Worm (Caenorhabditis elegans): ENCODE results near the gene Y34B4A.4.

DNA sequence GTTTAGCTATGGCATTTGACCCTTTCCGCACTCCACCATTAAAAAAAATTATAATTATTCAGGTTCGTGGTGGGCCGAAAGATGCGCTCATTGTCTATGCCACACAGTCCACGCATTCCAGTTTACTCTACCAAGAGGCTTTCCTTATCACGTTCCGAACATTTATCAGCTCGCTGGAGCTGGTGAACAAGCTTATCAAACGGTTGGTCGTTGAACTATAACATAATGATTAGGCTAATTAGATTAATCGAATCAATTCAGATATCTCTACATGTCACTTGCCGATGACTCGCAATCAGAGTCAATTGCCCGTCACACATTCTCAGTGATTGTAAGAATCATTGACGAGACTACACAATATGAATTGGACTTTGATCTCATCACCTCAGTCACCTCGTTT lies 5.2 kb downstream of the Y34B4A.4 start:
- TF ChIP-seq ztf-11 (tag; optimal IDR thresholded peaks at IDR 0.05): no peak
- TF ChIP-seq lin-39 (tag; optimal IDR thresholded peaks at IDR 0.05): no peak
- TF ChIP-seq snpc-4 (tag; optimal IDR thresholded peaks at IDR 0.05): no peak
- TF ChIP-seq nhr-76 (tag; optimal IDR thresholded peaks at IDR 0.05): no peak
- no peak for TF ChIP-seq nhr-11 (tag; optimal IDR thresholded peaks at IDR 0.05)
- no peak for TF ChIP-seq ceh-16 (tag; optimal IDR thresholded peaks at IDR 0.05)
- no peak for TF ChIP-seq zag-1 (tag; optimal IDR thresholded peaks at IDR 0.05)
- no peak for TF ChIP-seq fkh-10 (GFP tag; optimal IDR thresholded peaks at IDR 0.05)
- no peak for TF ChIP-seq ama-1 (optimal IDR thresholded peaks at IDR 0.05)
- no peak for TF ChIP-seq pha-4 (tag; optimal IDR thresholded peaks at IDR 0.05)
- TF ChIP-seq ceh-28 (tag; optimal IDR thresholded peaks at IDR 0.05): no peak
- TF ChIP-seq elt-2 (tag; optimal IDR thresholded peaks at IDR 0.05): peak; percentile 79
- TF ChIP-seq pqm-1 (tag; optimal IDR thresholded peaks at IDR 0.05): peak; percentile 27
- TF ChIP-seq lsy-12 (tag; optimal IDR thresholded peaks at IDR 0.05): no peak

Data from whole organism, L3 larva.